Worm (Caenorhabditis elegans) whole organism, mixed stage, embryonic: ENCODE measurements around the gene T05G5.1.

Experiments
- M03D4.4 ChIP-seq: sonication (generic microtip); optimal IDR thresholded peaks from 2 replicates; lab custom pipeline; 2017; ENCODE audit warnings: mild to moderate bottlenecking, missing genetic modification characterization, missing compliant biosample characterization
- bed-3 ChIP-seq: fragments of 200-800 bp; sonication (Bioruptor generic); optimal IDR thresholded peaks from 3 replicates; lab custom pipeline; 2018; ENCODE audit warnings: mild to moderate bottlenecking, missing genetic modification characterization, moderate library complexity, missing compliant biosample characterization
- blmp-1 ChIP-seq: fragments of 150-350 bp; optimal IDR thresholded peaks from 2 replicates; lab custom pipeline; 2014; ENCODE audit warnings: missing biosample characterization, missing genetic modification characterization
- ceh-39 ChIP-seq: fragments of 150-350 bp; optimal IDR thresholded peaks from 2 replicates; lab custom pipeline; 2014; ENCODE audit warnings: missing biosample characterization, missing genetic modification characterization
- ceh-43 ChIP-seq: fragments of 200-800 bp; sonication (Bioruptor generic); optimal IDR thresholded peaks from 2 replicates; lab custom pipeline; 2018; ENCODE audit warnings: mild to moderate bottlenecking, missing genetic modification characterization, moderate library complexity, missing compliant biosample characterization
- ceh-83 ChIP-seq: fragments of 200-800 bp; sonication (Bioruptor generic); optimal IDR thresholded peaks from 2 replicates; lab custom pipeline; 2018; ENCODE audit warnings: mild to moderate bottlenecking, missing genetic modification characterization, missing compliant biosample characterization
- ces-1 ChIP-seq: fragments of 150-350 bp; optimal IDR thresholded peaks from 2 replicates; lab custom pipeline; 2014; ENCODE audit warnings: missing biosample characterization, missing genetic modification reagents, missing genetic modification characterization
- cnd-1 ChIP-seq: fragments of 200-800 bp; sonication (Bioruptor generic); optimal IDR thresholded peaks from 2 replicates; lab custom pipeline; 2018; ENCODE audit warnings: mild to moderate bottlenecking, missing genetic modification characterization, missing compliant biosample characterization
- drap-1 ChIP-seq: fragments of 200-800 bp; sonication (Bioruptor generic); optimal IDR thresholded peaks from 3 replicates; lab custom pipeline; 2018; ENCODE audit warnings: mild to moderate bottlenecking, missing genetic modification characterization, missing compliant biosample characterization
- elt-1 ChIP-seq: sonication (generic microtip); optimal IDR thresholded peaks from 2 replicates; lab custom pipeline; 2017; ENCODE audit warnings: missing genetic modification characterization, mild to moderate bottlenecking, missing compliant biosample characterization, antibody characterized with exemption, moderate library complexity, borderline replicate concordance; ENCODE audit not compliant: insufficient read depth
- elt-3 ChIP-seq: fragments of 150-350 bp; optimal IDR thresholded peaks from 2 replicates; lab custom pipeline; 2014; ENCODE audit warnings: missing biosample characterization, missing genetic modification characterization
- flh-1 ChIP-seq: fragments of 200-800 bp; sonication (Bioruptor generic); optimal IDR thresholded peaks from 2 replicates; lab custom pipeline; 2018; ENCODE audit warnings: mild to moderate bottlenecking, missing genetic modification characterization, moderate library complexity, missing compliant biosample characterization
- ham-2 ChIP-seq: fragments of 200-800 bp; sonication (Bioruptor generic); optimal IDR thresholded peaks from 2 replicates; lab custom pipeline; 2018; ENCODE audit warnings: mild to moderate bottlenecking, missing genetic modification characterization, missing compliant biosample characterization
- hlh-1 ChIP-seq: fragments of 150-350 bp; optimal IDR thresholded peaks from 2 replicates; lab custom pipeline; 2014; ENCODE audit warnings: missing biosample characterization, missing genetic modification reagents, missing genetic modification characterization
- lin-13 ChIP-seq: fragments of 150-350 bp; optimal IDR thresholded peaks from 2 replicates; lab custom pipeline; 2014; ENCODE audit warnings: missing biosample characterization, missing genetic modification characterization
- lin-32 ChIP-seq: fragments of 200-800 bp; sonication (Bioruptor generic); optimal IDR thresholded peaks from 2 replicates; lab custom pipeline; 2018; ENCODE audit warnings: mild to moderate bottlenecking, missing genetic modification characterization, missing compliant biosample characterization
- lsy-2 ChIP-seq: fragments of 150-350 bp; optimal IDR thresholded peaks from 2 replicates; lab custom pipeline; 2014; ENCODE audit warnings: missing biosample characterization, missing genetic modification characterization
- mab-5 ChIP-seq: fragments of 150-350 bp; optimal IDR thresholded peaks from 2 replicates; lab custom pipeline; 2014; ENCODE audit warnings: missing biosample characterization, missing genetic modification characterization
- mep-1 ChIP-seq: fragments of 150-350 bp; optimal IDR thresholded peaks from 2 replicates; lab custom pipeline; 2017; ENCODE audit warnings: missing biosample characterization, missing genetic modification reagents, missing genetic modification characterization, inconsistent platforms
- mls-2 ChIP-seq: sonication (generic microtip); optimal IDR thresholded peaks from 2 replicates; lab custom pipeline; 2016; ENCODE audit warnings: mild to moderate bottlenecking, missing genetic modification characterization, moderate library complexity, missing compliant biosample characterization
- nhr-12 ChIP-seq: fragments of 150-350 bp; optimal IDR thresholded peaks from 2 replicates; lab custom pipeline; 2014; ENCODE audit warnings: missing biosample characterization, missing genetic modification characterization
- nhr-2 ChIP-seq: fragments of 150-350 bp; optimal IDR thresholded peaks from 2 replicates; lab custom pipeline; 2014; ENCODE audit warnings: missing biosample characterization, missing genetic modification characterization
- nhr-237 ChIP-seq: fragments of 150-350 bp; optimal IDR thresholded peaks from 2 replicates; lab custom pipeline; 2014; ENCODE audit warnings: missing biosample characterization, missing genetic modification characterization
- nhr-28 ChIP-seq: fragments of 150-350 bp; optimal IDR thresholded peaks from 2 replicates; lab custom pipeline; 2014; ENCODE audit warnings: missing biosample characterization, missing genetic modification characterization
- nhr-76 ChIP-seq: sonication (generic microtip); optimal IDR thresholded peaks from 2 replicates; lab custom pipeline; 2017; ENCODE audit warnings: missing biosample characterization, missing genetic modification characterization
- pha-4 ChIP-seq: fragments of 150-350 bp; optimal IDR thresholded peaks from 2 replicates; lab custom pipeline; 2018; ENCODE audit warnings: missing biosample characterization, missing genetic modification reagents, missing genetic modification characterization
- sem-2 ChIP-seq: fragments of 200-800 bp; sonication (Bioruptor generic); optimal IDR thresholded peaks from 2 replicates; lab custom pipeline; 2018; ENCODE audit warnings: mild to moderate bottlenecking, missing genetic modification characterization, missing compliant biosample characterization
- snpc-4 ChIP-seq: fragments of 150-350 bp; optimal IDR thresholded peaks from 2 replicates; lab custom pipeline; 2014; ENCODE audit warnings: missing biosample characterization, missing genetic modification characterization
- sptf-1 ChIP-seq: sonication (generic microtip); optimal IDR thresholded peaks from 2 replicates; lab custom pipeline; 2017; ENCODE audit warnings: mild to moderate bottlenecking, missing genetic modification characterization, moderate library complexity, missing compliant biosample characterization
- tbx-8 ChIP-seq: fragments of 200-800 bp; sonication (Bioruptor generic); optimal IDR thresholded peaks from 2 replicates; lab custom pipeline; 2018; ENCODE audit warnings: mild to moderate bottlenecking, missing genetic modification characterization, moderate library complexity, missing compliant biosample characterization
- unc-120 ChIP-seq: sonication (generic microtip); optimal IDR thresholded peaks from 2 replicates; lab custom pipeline; 2017; ENCODE audit warnings: missing genetic modification characterization, missing compliant biosample characterization; ENCODE audit not compliant: poor library complexity, severe bottlenecking
- unc-39 ChIP-seq: fragments of 150-350 bp; optimal IDR thresholded peaks from 2 replicates; lab custom pipeline; 2014; ENCODE audit warnings: missing biosample characterization, missing genetic modification characterization
- unc-62 ChIP-seq: fragments of 150-350 bp; optimal IDR thresholded peaks from 2 replicates; lab custom pipeline; 2014; ENCODE audit warnings: missing biosample characterization, missing genetic modification reagents, missing genetic modification characterization
- zip-8 ChIP-seq: fragments of 150-350 bp; optimal IDR thresholded peaks from 2 replicates; lab custom pipeline; 2014; ENCODE audit warnings: missing biosample characterization, missing genetic modification characterization
- ztf-11 ChIP-seq: fragments of 150-350 bp; optimal IDR thresholded peaks from 2 replicates; lab custom pipeline; 2014; ENCODE audit warnings: missing biosample characterization, missing genetic modification characterization

The T05G5.1 gene

ce11 chrIII:9703747-9704605 is 39.2 kb downstream of the T05G5.1 start:
- no peak for TF ChIP-seq mep-1 (tag; lab: Kevin White, UChicago)
- TF ChIP-seq ztf-11: no peak
- TF ChIP-seq elt-3 (tag; lab: Kevin White, UChicago): no peak
- no peak for TF ChIP-seq ceh-83 (GFP tag; lab: Kevin White, UChicago)
- no peak for TF ChIP-seq unc-62 (GFP tag; lab: Kevin White, UChicago)
- TF ChIP-seq ceh-43 (GFP tag; lab: Kevin White, UChicago): no peak
- TF ChIP-seq blmp-1 (tag; lab: Kevin White, UChicago): no peak
- no peak for TF ChIP-seq ceh-39 (tag; lab: Kevin White, UChicago)
- TF ChIP-seq snpc-4 (tag; lab: Kevin White, UChicago): no peak
- TF ChIP-seq sptf-1 (tag; lab: Kevin White, UChicago): peak; percentile 31
- peak; percentile 9 for TF ChIP-seq drap-1 (GFP tag; lab: Kevin White, UChicago)
- TF ChIP-seq mab-5 (tag; lab: Kevin White, UChicago): no peak
- no peak for TF ChIP-seq nhr-28
- no peak for TF ChIP-seq nhr-76
- TF ChIP-seq bed-3 (GFP tag; lab: Kevin White, UChicago): no peak
- no peak for TF ChIP-seq unc-39 (tag; lab: Kevin White, UChicago)
- no peak for TF ChIP-seq pha-4 (tag; lab: Kevin White, UChicago)
- peak; percentile 27 for TF ChIP-seq sem-2 (GFP tag; lab: Kevin White, UChicago)
- peak; percentile 10 for TF ChIP-seq ham-2 (GFP tag; lab: Kevin White, UChicago)
- TF ChIP-seq nhr-2 (tag; lab: Kevin White, UChicago): no peak
- no peak for TF ChIP-seq nhr-237
- TF ChIP-seq flh-1 (GFP tag; lab: Kevin White, UChicago): no peak
- no peak for TF ChIP-seq lin-32 (GFP tag; lab: Kevin White, UChicago)
- no peak for TF ChIP-seq nhr-12 (tag; lab: Kevin White, UChicago)
- no peak for TF ChIP-seq elt-1
- peak; percentile 80 for TF ChIP-seq ces-1 (GFP tag; lab: Kevin White, UChicago)
- TF ChIP-seq lsy-2 (tag; lab: Kevin White, UChicago): no peak
- TF ChIP-seq mls-2: no peak
- no peak for TF ChIP-seq tbx-8 (GFP tag; lab: Kevin White, UChicago)
- TF ChIP-seq lin-13 (tag; lab: Kevin White, UChicago): peak; percentile 36
- no peak for TF ChIP-seq cnd-1 (tag; lab: Kevin White, UChicago)
- TF ChIP-seq hlh-1 (tag; lab: Kevin White, UChicago): peak; percentile 54
- peak; percentile 54 for TF ChIP-seq unc-120 (tag; lab: Kevin White, UChicago)
- peak; percentile 26 for TF ChIP-seq M03D4.4 (tag; lab: Kevin White, UChicago)
- peak; percentile 81 for TF ChIP-seq zip-8 (tag; lab: Kevin White, UChicago)

ce11 chrIII:9702665-9703252 is 40.4 kb downstream of the T05G5.1 start:
- TF ChIP-seq drap-1 (GFP tag; lab: Kevin White, UChicago) (no peak), ham-2 (GFP tag; lab: Kevin White, UChicago) (no peak), sem-2 (GFP tag; lab: Kevin White, UChicago) (no peak), unc-39 (tag; lab: Kevin White, UChicago) (no peak), nhr-76 (no peak), elt-1 (no peak), ceh-83 (GFP tag; lab: Kevin White, UChicago) (no peak), zip-8 (tag; lab: Kevin White, UChicago) (no peak), mab-5 (tag; lab: Kevin White, UChicago) (no peak), lsy-2 (tag; lab: Kevin White, UChicago) (no peak), ceh-39 (tag; lab: Kevin White, UChicago) (no peak), blmp-1 (tag; lab: Kevin White, UChicago) (no peak), elt-3 (tag; lab: Kevin White, UChicago) (no peak), sptf-1 (tag; lab: Kevin White, UChicago) (no peak)
